Fruit fly (Drosophila melanogaster): ENCODE data around the gene CG3246.

The CG3246 gene

dm6 chr2L:3416527-3417304, 45.0 kb downstream of the CG3246 start, which contains the start of gene CG31952 (continued):
- TF ChIP-seq CG3726 (GFP tag; IDR thresholded peaks at IDR 0.05): no peak
- TF ChIP-seq CG12942 (GFP tag; optimal IDR thresholded peaks at IDR 0.05): no peak
- TF ChIP-seq Dad (GFP tag; optimal IDR thresholded peaks at IDR 0.05): no peak
- no peak for TF ChIP-seq pros (GFP tag; optimal IDR thresholded peaks at IDR 0.05)
- peak; percentile 67 for TF ChIP-seq Med (GFP tag)
- no peak for TF ChIP-seq ci (GFP tag; IDR thresholded peaks at IDR 0.05)
- no peak for TF ChIP-seq aop (GFP tag; IDR thresholded peaks at IDR 0.05)
- no peak for TF ChIP-seq Nf-YC (tag; optimal IDR thresholded peaks at IDR 0.05)
- TF ChIP-seq CG12071 (GFP tag; optimal IDR thresholded peaks at IDR 0.05): no peak
- TF ChIP-seq bab2 (GFP tag; optimal IDR thresholded peaks at IDR 0.05): no peak
- peak; percentile 28 for TF ChIP-seq sens (GFP tag)
- TF ChIP-seq p53 (GFP tag; optimal IDR thresholded peaks at IDR 0.05): no peak
- TF ChIP-seq salm (tag; optimal IDR thresholded peaks at IDR 0.05): no peak
- no peak for TF ChIP-seq Eip74EF (GFP tag; optimal IDR thresholded peaks at IDR 0.05)
- no peak for TF ChIP-seq Scr (GFP tag; IDR thresholded peaks at IDR 0.05; ENCODE audit: partially characterized antibody)
- no peak for TF ChIP-seq scrt (GFP tag; optimal IDR thresholded peaks at IDR 0.05)
- no peak for TF ChIP-seq Adf1 (GFP tag; IDR thresholded peaks at IDR 0.05)
- TF ChIP-seq kah (GFP tag; optimal IDR thresholded peaks at IDR 0.05): no peak
- TF ChIP-seq slp2 (GFP tag; optimal IDR thresholded peaks at IDR 0.05): no peak
- TF ChIP-seq fd64A (GFP tag; optimal IDR thresholded peaks at IDR 0.05): no peak
- TF ChIP-seq ttk (GFP tag; IDR thresholded peaks at IDR 0.05): no peak
- no peak for TF ChIP-seq CG1024 (GFP tag; IDR thresholded peaks at IDR 0.05)
- no peak for TF ChIP-seq CG2199 (GFP tag; IDR thresholded peaks at IDR 0.05)
- TF ChIP-seq amos (GFP tag; IDR thresholded peaks at IDR 0.05; ENCODE audit: partially characterized antibody): no peak
- TF ChIP-seq unpg (GFP tag; optimal IDR thresholded peaks at IDR 0.05): no peak
- no peak for TF ChIP-seq ssp (GFP tag; IDR thresholded peaks at IDR 0.05)
- TF ChIP-seq ash1 (GFP tag; optimal IDR thresholded peaks at IDR 0.05): no peak
- TF ChIP-seq zfh2 (GFP tag; optimal IDR thresholded peaks at IDR 0.05): no peak
- no peak for TF ChIP-seq CG9215 (GFP tag; IDR thresholded peaks at IDR 0.05)
- TF ChIP-seq CG6854 (GFP tag; optimal IDR thresholded peaks at IDR 0.05): no peak
- TF ChIP-seq Hey (tag; optimal IDR thresholded peaks at IDR 0.05): no peak
- 0 out of 2 replicates have a peak, but pooled peaks have one; percentile 11 for TF ChIP-seq Ptx1 (GFP tag; IDR thresholded peaks at IDR 0.05)
- no peak for TF ChIP-seq sens-2 (GFP tag; IDR thresholded peaks at IDR 0.05)
- TF ChIP-seq Ets97D (GFP tag; optimal IDR thresholded peaks at IDR 0.05): no peak
- TF ChIP-seq peb (GFP tag; IDR thresholded peaks at IDR 0.05): no peak
- TF ChIP-seq CG7372 (GFP tag; IDR thresholded peaks at IDR 0.05): no peak
- TF ChIP-seq dmrt11E (tag; optimal IDR thresholded peaks at IDR 0.05): no peak
- no peak for TF ChIP-seq CG16813 (GFP tag; IDR thresholded peaks at IDR 0.05; ENCODE audit: partially characterized antibody)
- no peak for TF ChIP-seq odd (GFP tag; optimal IDR thresholded peaks at IDR 0.05)
- no peak for TF ChIP-seq insv (GFP tag; optimal IDR thresholded peaks at IDR 0.05)
- no peak for TF ChIP-seq mld (GFP tag; IDR thresholded peaks at IDR 0.05; ENCODE audit: partially characterized antibody)
- no peak for TF ChIP-seq CG14441 (GFP tag; IDR thresholded peaks at IDR 0.05)
- no peak for TF ChIP-seq CG15601 (tag; optimal IDR thresholded peaks at IDR 0.05)
- TF ChIP-seq CG3407 (GFP tag; optimal IDR thresholded peaks at IDR 0.05): no peak
- TF ChIP-seq CG2712 (tag; optimal IDR thresholded peaks at IDR 0.05): no peak
- TF ChIP-seq Antp (GFP tag; optimal IDR thresholded peaks at IDR 0.05): no peak
- TF ChIP-seq CG6654 (GFP tag; optimal IDR thresholded peaks at IDR 0.05): no peak
- peak; percentile 43 for TF ChIP-seq CG11504 (tag; optimal IDR thresholded peaks at IDR 0.05)
- no peak for TF ChIP-seq pnt (GFP tag; optimal IDR thresholded peaks at IDR 0.05)
- TF ChIP-seq kay (GFP tag; optimal IDR thresholded peaks at IDR 0.05): no peak
- no peak for TF ChIP-seq mam (GFP tag; optimal IDR thresholded peaks at IDR 0.05)
